Fruit fly (Drosophila melanogaster): ENCODE results near the gene CG18404.

The CG18404 gene

dm6 chr3R:30235253-30235652 is 17.7 kb upstream of the CG18404 start (continued):
- no peak for TF ChIP-seq CG4424 (GFP tag; optimal IDR thresholded peaks at IDR 0.05)
- no peak for TF ChIP-seq Ets65A (GFP tag)
- no peak for TF ChIP-seq HLHmδ (GFP tag; optimal IDR thresholded peaks at IDR 0.05)
- peak; percentile 35 for TF ChIP-seq Fer1 (GFP tag; optimal IDR thresholded peaks at IDR 0.05)
- no peak for TF ChIP-seq MTF-1 (GFP tag; optimal IDR thresholded peaks at IDR 0.05; ENCODE audit: borderline replicate concordance)
- no peak for TF ChIP-seq ems (GFP tag; optimal IDR thresholded peaks at IDR 0.05)
- TF ChIP-seq luna (GFP tag; optimal IDR thresholded peaks at IDR 0.05), result no peak
- TF ChIP-seq ranshi (GFP tag; IDR thresholded peaks at IDR 0.05), result peak; percentile 53; the same call in 1 of the 2 replicates
- TF ChIP-seq Nf-YA (GFP tag; IDR thresholded peaks at IDR 0.05), result no peak
- TF ChIP-seq CG11504 (tag; optimal IDR thresholded peaks at IDR 0.05), result peak; percentile 71
- TF ChIP-seq ftz-f1 (GFP tag; optimal IDR thresholded peaks at IDR 0.05), result no peak
- no peak for TF ChIP-seq yki (optimal IDR thresholded peaks at IDR 0.05)
- no peak for TF ChIP-seq CG1233 (GFP tag; optimal IDR thresholded peaks at IDR 0.05)
- no peak for TF ChIP-seq HLH4C (GFP tag; IDR thresholded peaks at IDR 0.05; ENCODE audit: partially characterized antibody)
- TF ChIP-seq CG31224 (GFP tag; IDR thresholded peaks at IDR 0.05), result 0 out of 2 replicates have a peak, but pooled peaks have one; percentile 13
- no peak for TF ChIP-seq ERR (GFP tag; optimal IDR thresholded peaks at IDR 0.05)
- no peak for TF ChIP-seq CG10321 (GFP tag; IDR thresholded peaks at IDR 0.05)
- TF ChIP-seq CG17186 (GFP tag; optimal IDR thresholded peaks at IDR 0.05), result no peak
- TF ChIP-seq CG8765 (GFP tag; IDR thresholded peaks at IDR 0.05), result no peak

dm6 chr3R:30236994-30237393 is 16.0 kb upstream of the CG18404 start:
- TF ChIP-seq bsh (GFP tag; optimal IDR thresholded peaks at IDR 0.05) (no peak), br (optimal IDR thresholded peaks at IDR 0.05) (no peak), Xbp1 (GFP tag; optimal IDR thresholded peaks at IDR 0.05) (peak; percentile 32), CG6791 (GFP tag; IDR thresholded peaks at IDR 0.05; ENCODE audit: partially characterized antibody) (no peak), CTCF (GFP tag; optimal IDR thresholded peaks at IDR 0.05) (peak; percentile 28), CG15073 (GFP tag; optimal IDR thresholded peaks at IDR 0.05) (peak; percentile 98), sima (GFP tag; optimal IDR thresholded peaks at IDR 0.05) (no peak), CG2199 (GFP tag; IDR thresholded peaks at IDR 0.05) (peak; percentile 84; the same call in 2 of the 3 replicates), Rfx (GFP tag; IDR thresholded peaks at IDR 0.05) (peak; percentile 44; the same call in 1 of the 2 replicates), CG8290 (GFP tag; optimal IDR thresholded peaks at IDR 0.05) (no peak), CG8290 (tag; optimal IDR thresholded peaks at IDR 0.05) (peak in 1 of 2 experiments; percentile 23), H2.0 (GFP tag; IDR thresholded peaks at IDR 0.05) (0 out of 2 replicates have a peak, but pooled peaks have one; percentile 17), Med (GFP tag) (peak; percentile 39), Side (GFP tag; optimal IDR thresholded peaks at IDR 0.05) (no peak), Hr51 (GFP tag; optimal IDR thresholded peaks at IDR 0.05) (no peak)

- TF ChIP-seq odd (GFP tag; optimal IDR thresholded peaks at IDR 0.05) (no peak), ewg (GFP tag; optimal IDR thresholded peaks at IDR 0.05) (no peak), ash1 (GFP tag; optimal IDR thresholded peaks at IDR 0.05) (no peak), CG33213 (GFP tag; optimal IDR thresholded peaks at IDR 0.05) (no peak), phol (tag; optimal IDR thresholded peaks at IDR 0.05) (no peak), crp (GFP tag; optimal IDR thresholded peaks at IDR 0.05) (no peak), Bdp1 (GFP tag; optimal IDR thresholded peaks at IDR 0.05) (no peak), oc (tag; optimal IDR thresholded peaks at IDR 0.05) (no peak), tio (GFP tag; optimal IDR thresholded peaks at IDR 0.05) (no peak), br (optimal IDR thresholded peaks at IDR 0.05) (no peak), esg (GFP tag; conservative IDR thresholded peaks at IDR 0.05) (no peak)
Measured at dm6 chr3R:30237634-30238033, 15.3 kb upstream of the CG18404 start, which contains the start of gene CG43448. Gene CG43448, minus strand, starts transcription at chr3R:30237734.

All from whole organism, embryonic.